Worm (Caenorhabditis elegans) whole organism, L2 larva: ENCODE data around the gene srz-9.

Experiments used
- C34F6.9 ChIP-seq: fragments of 150-350 bp; optimal IDR thresholded peaks from 2 replicates; lab custom pipeline; 2014; ENCODE audit warnings: missing biosample characterization, missing genetic modification characterization
- F13H6.1 ChIP-seq: sonication (generic microtip); optimal IDR thresholded peaks from 2 replicates; lab custom pipeline; 2016; ENCODE audit warnings: missing genetic modification characterization, missing compliant biosample characterization
- R02D3.7 ChIP-seq: fragments of 150-350 bp; optimal IDR thresholded peaks from 2 replicates; lab custom pipeline; 2014; ENCODE audit warnings: missing biosample characterization, missing genetic modification characterization
- Y55F3AM.14 ChIP-seq: fragments of 200-800 bp; sonication (Bioruptor generic); optimal IDR thresholded peaks from 2 replicates; lab custom pipeline; 2018; ENCODE audit warnings: mild to moderate bottlenecking, missing genetic modification characterization, missing compliant biosample characterization
- ZK546.5 ChIP-seq: sonication (generic microtip); optimal IDR thresholded peaks from 2 replicates; lab custom pipeline; 2017; ENCODE audit warnings: missing biosample characterization, missing genetic modification characterization
- alr-1 ChIP-seq: fragments of 150-350 bp; optimal IDR thresholded peaks from 2 replicates; lab custom pipeline; 2014; ENCODE audit warnings: missing biosample characterization, missing genetic modification characterization
- aly-2 ChIP-seq: fragments of 150-350 bp; optimal IDR thresholded peaks from 2 replicates; lab custom pipeline; 2014; ENCODE audit warnings: missing biosample characterization, missing genetic modification characterization
- ama-1 ChIP-seq: fragments of 150-350 bp; optimal IDR thresholded peaks from 2 replicates; lab custom pipeline; 2018; ENCODE audit warnings: inconsistent platforms
- blmp-1 ChIP-seq: sonication (generic microtip); optimal IDR thresholded peaks from 2 replicates; lab custom pipeline; 2017; ENCODE audit warnings: missing genetic modification characterization, mild to moderate bottlenecking, missing compliant biosample characterization, antibody characterized with exemption, moderate library complexity; ENCODE audit not compliant: insufficient read depth
- ceh-16 ChIP-seq: fragments of 150-350 bp; optimal IDR thresholded peaks from 2 replicates; lab custom pipeline; 2014; ENCODE audit warnings: missing biosample characterization, missing genetic modification characterization
- ceh-82 ChIP-seq: fragments of 150-350 bp; optimal IDR thresholded peaks from 2 replicates; lab custom pipeline; 2014; ENCODE audit warnings: missing biosample characterization, missing genetic modification characterization
- crh-2 ChIP-seq: sonication (generic microtip); optimal IDR thresholded peaks from 2 replicates; lab custom pipeline; 2017; ENCODE audit warnings: missing biosample characterization, missing genetic modification characterization
- dmd-4 ChIP-seq: sonication (generic microtip); optimal IDR thresholded peaks from 2 replicates; lab custom pipeline; 2017; ENCODE audit warnings: missing biosample characterization, missing genetic modification characterization
- elt-1 ChIP-seq: fragments of 150-350 bp; optimal IDR thresholded peaks from 2 replicates; lab custom pipeline; 2014; ENCODE audit warnings: missing biosample characterization, missing genetic modification characterization
- elt-3 ChIP-seq: sonication (generic microtip); optimal IDR thresholded peaks from 2 replicates; lab custom pipeline; 2017; ENCODE audit warnings: missing biosample characterization, missing genetic modification characterization
- fos-1 ChIP-seq: fragments of 150-350 bp; optimal IDR thresholded peaks from 2 replicates; lab custom pipeline; 2014; ENCODE audit warnings: missing biosample characterization, missing genetic modification characterization
- gmeb-1 ChIP-seq: fragments of 150-350 bp; optimal IDR thresholded peaks from 2 replicates; lab custom pipeline; 2014; ENCODE audit warnings: missing biosample characterization, missing genetic modification characterization
- lin-11 ChIP-seq: fragments of 150-350 bp; sonication (generic microtip); optimal IDR thresholded peaks from 2 replicates; lab custom pipeline; 2014; ENCODE audit warnings: missing biosample characterization, missing genetic modification characterization, inconsistent platforms, mixed read lengths
- lin-13 ChIP-seq: fragments of 150-350 bp; optimal IDR thresholded peaks from 2 replicates; lab custom pipeline; 2014; ENCODE audit warnings: missing biosample characterization, missing genetic modification reagents, missing genetic modification characterization
- lin-39 ChIP-seq: fragments of 150-350 bp; optimal IDR thresholded peaks from 2 replicates; lab custom pipeline; 2014; ENCODE audit warnings: missing biosample characterization, missing genetic modification reagents, missing genetic modification characterization
- lsy-2 ChIP-seq, 2 experiments: fragments of 150-350 bp in 1 of 2; sonication (generic microtip) in 1 of 2; optimal IDR thresholded peaks; 2 replicates each; lab custom pipeline; 2014 to 2017; ENCODE audit warnings: missing biosample characterization in 2 of 2, missing genetic modification characterization in 2 of 2
- mab-5 ChIP-seq: fragments of 150-350 bp; optimal IDR thresholded peaks from 2 replicates; lab custom pipeline; 2014; ENCODE audit warnings: missing biosample characterization, missing genetic modification characterization
- mdl-1 ChIP-seq, 2 experiments: fragments of 150-350 bp in 1 of 2; sonication (generic microtip) in 1 of 2; optimal IDR thresholded peaks; 2 replicates each; lab custom pipeline; 2017; ENCODE audit warnings: missing biosample characterization in 2 of 2, missing genetic modification characterization in 2 of 2
- nhr-10 ChIP-seq: sonication (generic microtip); optimal IDR thresholded peaks from 2 replicates; lab custom pipeline; 2017; ENCODE audit warnings: missing biosample characterization, missing genetic modification characterization
- nhr-12 ChIP-seq: fragments of 150-350 bp; optimal IDR thresholded peaks from 2 replicates; lab custom pipeline; 2014; ENCODE audit warnings: missing biosample characterization, missing genetic modification characterization
- nhr-129 ChIP-seq: fragments of 150-350 bp; optimal IDR thresholded peaks from 2 replicates; lab custom pipeline; 2014; ENCODE audit warnings: missing biosample characterization, missing genetic modification characterization
- nhr-21 ChIP-seq: fragments of 150-350 bp; optimal IDR thresholded peaks from 2 replicates; lab custom pipeline; 2014; ENCODE audit warnings: missing biosample characterization, missing genetic modification characterization
- nhr-237 ChIP-seq: fragments of 150-350 bp; optimal IDR thresholded peaks from 2 replicates; lab custom pipeline; 2014; ENCODE audit warnings: missing biosample characterization, missing genetic modification characterization
- nhr-25 ChIP-seq: fragments of 150-350 bp; sonication (generic microtip); optimal IDR thresholded peaks from 3 replicates; lab custom pipeline; 2014; ENCODE audit warnings: missing biosample characterization, missing genetic modification characterization
- sem-4 ChIP-seq: fragments of 150-350 bp; optimal IDR thresholded peaks from 2 replicates; lab custom pipeline; 2014; ENCODE audit warnings: missing biosample characterization, missing genetic modification reagents, missing genetic modification characterization
- skn-1 ChIP-seq: sonication (generic microtip); optimal IDR thresholded peaks from 2 replicates; lab custom pipeline; 2017; ENCODE audit warnings: missing biosample characterization, missing genetic modification characterization
- sma-3 ChIP-seq: sonication (generic microtip); optimal IDR thresholded peaks from 2 replicates; lab custom pipeline; 2016; ENCODE audit warnings: missing genetic modification reagents, missing genetic modification characterization, missing compliant biosample characterization
- sma-9 ChIP-seq, 2 experiments: fragments of 150-350 bp in 1 of 2; sonication (generic microtip) in 1 of 2; optimal IDR thresholded peaks; 2 replicates each; lab custom pipeline; 2014 to 2016; ENCODE audit warnings: missing genetic modification characterization in 2 of 2, mild to moderate bottlenecking in 1 of 2, missing biosample characterization in 1 of 2, missing compliant biosample characterization in 1 of 2, missing genetic modification reagents in 1 of 2, moderate library complexity in 1 of 2
- snpc-4 ChIP-seq: fragments of 150-350 bp; optimal IDR thresholded peaks from 2 replicates; lab custom pipeline; 2014; ENCODE audit warnings: missing biosample characterization, missing genetic modification characterization
- unc-39 ChIP-seq: fragments of 150-350 bp; optimal IDR thresholded peaks from 2 replicates; lab custom pipeline; 2014; ENCODE audit warnings: missing biosample characterization, missing genetic modification characterization
- unc-55 ChIP-seq: fragments of 150-350 bp; sonication (generic microtip); optimal IDR thresholded peaks from 3 replicates; lab custom pipeline; 2014; ENCODE audit warnings: missing biosample characterization, missing genetic modification reagents, missing genetic modification characterization
- unc-62 ChIP-seq: fragments of 150-350 bp; optimal IDR thresholded peaks from 2 replicates; lab custom pipeline; 2014; ENCODE audit warnings: missing biosample characterization, missing genetic modification reagents, missing genetic modification characterization
- ztf-4 ChIP-seq: fragments of 150-350 bp; optimal IDR thresholded peaks from 2 replicates; lab custom pipeline; 2014; ENCODE audit warnings: missing biosample characterization, missing genetic modification characterization

The srz-9 gene

ce11 chrIII:1229510-1229909 is 34.3 kb upstream of the srz-9 start:
- no peak for TF ChIP-seq unc-55
- TF ChIP-seq nhr-12 (tag; lab: Kevin White, UChicago): no peak
- no peak for TF ChIP-seq crh-2 (tag; lab: Kevin White, UChicago)

DNA sequence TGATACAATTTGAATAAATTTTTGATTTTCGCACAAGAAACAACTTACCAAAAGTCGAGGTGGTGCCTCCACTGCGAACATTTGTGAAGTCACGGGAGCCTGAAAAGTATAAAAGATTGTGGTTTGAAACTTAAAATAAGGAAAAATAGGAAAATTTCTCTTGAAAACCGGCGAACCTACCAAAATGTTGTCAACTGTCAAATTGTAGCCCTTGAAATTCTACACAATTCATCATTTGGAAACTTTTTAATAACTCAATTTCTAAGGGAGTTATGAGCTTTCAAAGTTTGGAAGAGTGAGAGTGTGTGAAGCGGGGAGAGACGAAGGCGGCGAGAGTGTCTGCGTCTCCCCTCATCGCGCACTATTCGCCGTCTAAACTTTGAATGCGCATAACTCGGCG is 33.6 kb upstream of the srz-9 start, which contains the start of gene pes-4:
Gene pes-4 (minus strand): TSS at position 101 of the 400 bp plus-strand sequence.
- TF ChIP-seq elt-3 (tag; lab: Kevin White, UChicago) (no peak), mdl-1 (tag; optimal IDR thresholded peaks at IDR 0.05; lab: Kevin White, UChicago) (no peak), lin-11 (tag; lab: Kevin White, UChicago) (no peak), sma-3 (no peak), blmp-1 (tag; lab: Kevin White, UChicago) (no peak), ZK546.5 (tag; lab: Kevin White, UChicago) (no peak), unc-39 (tag; lab: Kevin White, UChicago) (no peak), unc-62 (no peak), nhr-21 (tag; lab: Kevin White, UChicago) (no peak), F13H6.1 (no peak), ceh-82 (no peak), alr-1 (tag; lab: Kevin White, UChicago) (no peak), nhr-12 (tag; lab: Kevin White, UChicago) (no peak), sem-4 (tag; lab: Kevin White, UChicago) (no peak)

ce11 chrIII:1230672-1231071 is 33.1 kb upstream of the srz-9 start:
- no peak for TF ChIP-seq aly-2 (tag; lab: Kevin White, UChicago)
- TF ChIP-seq nhr-12 (tag; lab: Kevin White, UChicago): no peak
- TF ChIP-seq C34F6.9 (tag; lab: Kevin White, UChicago): no peak
- no peak for TF ChIP-seq ZK546.5 (tag; lab: Kevin White, UChicago)

DNA sequence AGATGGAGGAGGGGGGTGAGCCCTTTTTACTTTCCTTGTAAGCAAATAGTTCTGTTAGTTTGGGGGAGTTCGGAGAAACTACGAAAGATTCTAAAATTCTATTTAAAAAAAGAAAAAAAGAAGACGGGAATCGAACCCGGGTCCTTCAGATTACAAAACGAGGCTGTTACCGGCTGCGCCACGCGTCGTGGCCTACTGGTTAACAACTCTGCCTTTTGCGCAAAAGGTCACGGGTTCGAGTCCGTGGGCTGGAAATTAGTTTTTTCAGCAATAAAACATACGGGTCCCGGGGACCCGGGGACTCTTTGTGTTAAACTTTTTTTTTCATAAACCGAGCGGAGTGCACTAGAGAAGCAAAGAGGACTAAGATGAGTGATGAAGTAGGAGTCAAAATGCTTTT is 32.6 kb upstream of the srz-9 start:
- no peak for TF ChIP-seq ZK546.5 (tag; lab: Kevin White, UChicago)
- TF ChIP-seq lin-13 (GFP tag; lab: Kevin White, UChicago): no peak
- TF ChIP-seq sma-3: no peak
- no peak for TF ChIP-seq mdl-1 (tag; optimal IDR thresholded peaks at IDR 0.05; lab: Kevin White, UChicago)
- no peak for TF ChIP-seq elt-1 (tag; lab: Kevin White, UChicago)
- TF ChIP-seq mab-5 (tag; lab: Kevin White, UChicago): no peak
- no peak for TF ChIP-seq unc-62
- no peak for TF ChIP-seq lin-11 (tag; lab: Kevin White, UChicago)
- no peak for TF ChIP-seq skn-1
- no peak for TF ChIP-seq C34F6.9 (tag; lab: Kevin White, UChicago)
- no peak for TF ChIP-seq R02D3.7
- TF ChIP-seq dmd-4 (tag; lab: Kevin White, UChicago): no peak
- TF ChIP-seq gmeb-1: no peak
- TF ChIP-seq Y55F3AM.14 (GFP tag; lab: Kevin White, UChicago): no peak
- TF ChIP-seq F13H6.1: no peak

- TF ChIP-seq snpc-4: no peak
- no peak for TF ChIP-seq lin-39 (tag; lab: Kevin White, UChicago)
- TF ChIP-seq fos-1: no peak
- no peak for TF ChIP-seq R02D3.7
- no peak for TF ChIP-seq lin-11 (tag; lab: Kevin White, UChicago)
- no peak for TF ChIP-seq alr-1 (tag; lab: Kevin White, UChicago)
- TF ChIP-seq sma-9 (GFP tag; optimal IDR thresholded peaks at IDR 0.05; lab: Kevin White, UChicago): peak; percentile 29
- TF ChIP-seq sma-9 (tag; optimal IDR thresholded peaks at IDR 0.05; lab: Kevin White, UChicago): no peak
- TF ChIP-seq elt-3 (tag; lab: Kevin White, UChicago): no peak
Measured at ce11 chrIII:1238704-1239103, 25.1 kb upstream of the srz-9 start, which contains the start of gene fbxa-61. TSS of gene fbxa-61 (plus strand) at chrIII:1239048.

DNA sequence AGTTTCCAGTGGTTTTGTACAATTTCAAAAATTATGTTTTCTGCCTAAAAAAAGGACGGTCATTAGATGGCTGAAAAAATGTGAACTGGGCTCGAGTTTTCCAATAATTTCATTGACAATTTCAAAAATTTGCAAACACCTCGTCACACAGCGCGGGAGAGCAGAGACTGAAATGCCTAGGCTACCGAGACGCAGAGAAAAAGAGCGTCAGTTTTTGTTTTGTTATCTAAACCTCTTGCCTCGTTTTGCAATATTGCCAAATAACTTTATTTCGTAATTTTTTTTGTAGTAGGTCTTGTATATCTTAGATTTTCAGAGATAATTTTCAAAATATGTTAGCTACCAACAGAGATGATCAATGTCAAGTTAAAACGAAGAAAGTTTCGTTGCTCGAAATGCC is 20.6 kb upstream of the srz-9 start, which contains the start of gene fbxa-63:
Gene fbxa-63 (plus strand): TSS at position 310 of the 400 bp plus-strand sequence.
- TF ChIP-seq dmd-4 (tag; lab: Kevin White, UChicago): no peak
- TF ChIP-seq ama-1: no peak
- no peak for TF ChIP-seq aly-2 (tag; lab: Kevin White, UChicago)
- no peak for TF ChIP-seq nhr-237 (tag; lab: Kevin White, UChicago)
- TF ChIP-seq Y55F3AM.14 (GFP tag; lab: Kevin White, UChicago): no peak
- peak; percentile 32 to 41 for TF ChIP-seq lsy-2 (tag; optimal IDR thresholded peaks at IDR 0.05; lab: Kevin White, UChicago)
- TF ChIP-seq nhr-129 (tag; lab: Kevin White, UChicago): peak; percentile 99
- no peak for TF ChIP-seq ceh-16
- TF ChIP-seq nhr-25: no peak
- TF ChIP-seq sem-4 (tag; lab: Kevin White, UChicago): no peak
- peak; percentile 59 for TF ChIP-seq C34F6.9 (tag; lab: Kevin White, UChicago)
- peak; percentile 81 for TF ChIP-seq unc-55
- no peak for TF ChIP-seq ztf-4
- peak; percentile 33 for TF ChIP-seq sma-9 (GFP tag; optimal IDR thresholded peaks at IDR 0.05; lab: Kevin White, UChicago)
- no peak for TF ChIP-seq sma-9 (tag; optimal IDR thresholded peaks at IDR 0.05; lab: Kevin White, UChicago)
- TF ChIP-seq nhr-10 (tag; lab: Kevin White, UChicago): no peak
